Fruit fly (Drosophila melanogaster): ENCODE measurements around the gene RpS27A.

Gene RpS27A

dm6 chr2L:10430802-10431476 lies 22.8 kb downstream of the RpS27A start, which contains the start of the genes Bug22 and TfIIB (continued):
- TF ChIP-seq tll (GFP tag; optimal IDR thresholded peaks at IDR 0.05) (peak in 1 of 2 experiments; percentile 50), tap (tag; optimal IDR thresholded peaks at IDR 0.05) (no peak), sens-2 (GFP tag; IDR thresholded peaks at IDR 0.05) (no peak), CG15601 (tag; optimal IDR thresholded peaks at IDR 0.05) (peak; percentile 61), CG2712 (tag; optimal IDR thresholded peaks at IDR 0.05) (peak; percentile 77), CG32772 (GFP tag; IDR thresholded peaks at IDR 0.05) (peak; percentile 45; the same call in 1 of the 2 replicates), CG13424 (tag; optimal IDR thresholded peaks at IDR 0.05) (peak; percentile 74), Eip74EF (GFP tag; optimal IDR thresholded peaks at IDR 0.05) (peak in 1 of 2 experiments; percentile 56), CG10321 (GFP tag; IDR thresholded peaks at IDR 0.05) (no peak), Optix (GFP tag; IDR thresholded peaks at IDR 0.05) (peak; percentile 60; the same call in 1 of the 3 replicates), CG11696 (GFP tag; IDR thresholded peaks at IDR 0.05) (no peak), CG1602 (GFP tag; optimal IDR thresholded peaks at IDR 0.05) (peak; percentile 71), CG3847 (GFP tag; IDR thresholded peaks at IDR 0.05) (peak; percentile 73), Aef1 (GFP tag; IDR thresholded peaks at IDR 0.05) (peak; percentile 66; the same call in 2 of the 3 replicates), Trl (optimal IDR thresholded peaks at IDR 0.05) (no peak), Trl (GFP tag; optimal IDR thresholded peaks at IDR 0.05) (peak; percentile 54), CG3407 (GFP tag; optimal IDR thresholded peaks at IDR 0.05) (peak; percentile 18)

dm6 chr2L:10435606-10436160 lies 27.5 kb downstream of the RpS27A start, which contains the start of the genes TBC1D16 and holn1:
Gene TBC1D16 (minus strand): TSS chr2L:10435656.
Gene holn1 (plus strand): TSS chr2L:10435995.
- TF ChIP-seq hbn (GFP tag; IDR thresholded peaks at IDR 0.05; ENCODE audit: partially characterized antibody) (peak; percentile 53; the same call in 1 of the 2 replicates), CG17385 (GFP tag; optimal IDR thresholded peaks at IDR 0.05) (no peak), vnd (GFP tag; IDR thresholded peaks at IDR 0.05; ENCODE audit: partially characterized antibody) (no peak), CG12942 (GFP tag; optimal IDR thresholded peaks at IDR 0.05) (no peak), en (GFP tag; optimal IDR thresholded peaks at IDR 0.05) (no peak), CG2712 (tag; optimal IDR thresholded peaks at IDR 0.05) (peak; percentile 30), CG34376 (GFP tag; optimal IDR thresholded peaks at IDR 0.05) (no peak), CG11723 (GFP tag; optimal IDR thresholded peaks at IDR 0.05) (no peak), CG1603 (tag; optimal IDR thresholded peaks at IDR 0.05) (peak; percentile 8), CHES-1-like (GFP tag; optimal IDR thresholded peaks at IDR 0.05) (no peak), bcd (GFP tag; optimal IDR thresholded peaks at IDR 0.05) (no peak), HLH3B (GFP tag; IDR thresholded peaks at IDR 0.05) (no peak), pzg (GFP tag; optimal IDR thresholded peaks at IDR 0.05) (peak; percentile 13), Sry-δ (GFP tag; optimal IDR thresholded peaks at IDR 0.05) (peak; percentile 62), tap (tag; optimal IDR thresholded peaks at IDR 0.05) (no peak), CG14441 (GFP tag; IDR thresholded peaks at IDR 0.05) (no peak), CG17361 (GFP tag; IDR thresholded peaks at IDR 0.05) (no peak), jumu (GFP tag; optimal IDR thresholded peaks at IDR 0.05) (no peak), CG11398 (GFP tag; optimal IDR thresholded peaks at IDR 0.05) (no peak), CG10654 (GFP tag; optimal IDR thresholded peaks at IDR 0.05) (no peak), Nf-YC (tag; optimal IDR thresholded peaks at IDR 0.05) (peak; percentile 13), CG2889 (GFP tag; IDR thresholded peaks at IDR 0.05) (no peak), stwl (tag; optimal IDR thresholded peaks at IDR 0.05) (peak; percentile 44), crp (GFP tag; optimal IDR thresholded peaks at IDR 0.05) (peak in 1 of 2 experiments; percentile 20), CG4360 (GFP tag; IDR thresholded peaks at IDR 0.05) (no peak), jing (GFP tag; optimal IDR thresholded peaks at IDR 0.05) (no peak), phol (tag; optimal IDR thresholded peaks at IDR 0.05) (peak; percentile 5), BEAF-32 (GFP tag; optimal IDR thresholded peaks at IDR 0.05) (peak; percentile 60), Fer3 (tag; optimal IDR thresholded peaks at IDR 0.05) (no peak), ken (GFP tag; IDR thresholded peaks at IDR 0.05) (no peak), dimm (GFP tag; IDR thresholded peaks at IDR 0.05) (no peak), Neu2 (GFP tag; optimal IDR thresholded peaks at IDR 0.05; ENCODE audit: borderline replicate concordance) (no peak), CG2116 (GFP tag; optimal IDR thresholded peaks at IDR 0.05) (peak; percentile 21)
